Fruit fly (Drosophila melanogaster) whole organism, wandering third instar larva: Measurements from ENCODE around the gene Hsp67Ba.

Experiments used
- Abd-B ChIP-seq: fragments of >200 bp; optimal IDR thresholded peaks from 2 replicates; lab custom pipeline; 2017; ENCODE audit warnings: missing biosample characterization, missing genetic modification characterization
- CG32264 ChIP-seq: fragments of 200-800 bp; sonication (Bioruptor generic); optimal IDR thresholded peaks from 2 replicates; lab custom pipeline; 2016; ENCODE audit warnings: missing biosample characterization, missing genetic modification characterization
- CrebA ChIP-seq: fragments of 200-800 bp; sonication (Bioruptor generic); optimal IDR thresholded peaks from 2 replicates; lab custom pipeline; 2016; ENCODE audit warnings: missing biosample characterization, mild to moderate bottlenecking, missing genetic modification characterization, borderline replicate concordance
- Dfd ChIP-seq: fragments of >200 bp; optimal IDR thresholded peaks from 2 replicates; lab custom pipeline; 2017; ENCODE audit warnings: missing biosample characterization, missing genetic modification characterization
- Dif ChIP-seq: fragments of 200-275, 200-300 bp; sonication (Bioruptor generic); optimal IDR thresholded peaks from 2 replicates; lab custom pipeline; 2018; ENCODE audit warnings: missing biosample characterization, missing genetic modification characterization; ENCODE audit not compliant: partially characterized antibody
- GATAd ChIP-seq: sonication (Bioruptor generic); optimal IDR thresholded peaks from 2 replicates; lab custom pipeline; 2016; ENCODE audit warnings: missing biosample characterization, missing genetic modification characterization
- HLH106 ChIP-seq: fragments of 200-800 bp; optimal IDR thresholded peaks from 3 replicates; lab custom pipeline; 2019; ENCODE audit warnings: missing biosample characterization, mild to moderate bottlenecking, missing genetic modification characterization, moderate library complexity
- Hnf4 ChIP-seq: fragments of 200-800 bp; sonication (Bioruptor generic); optimal IDR thresholded peaks from 2 replicates; lab custom pipeline; 2016; ENCODE audit warnings: missing biosample characterization, mild to moderate bottlenecking, missing genetic modification characterization
- Hr78 ChIP-seq: fragments of >200 bp; optimal IDR thresholded peaks from 2 replicates; lab custom pipeline; 2017; ENCODE audit warnings: missing biosample characterization, missing genetic modification characterization
- Hr83 ChIP-seq: fragments of 200-300 bp; sonication (Bioruptor generic); optimal IDR thresholded peaks from 2 replicates; lab custom pipeline; 2016; ENCODE audit warnings: missing biosample characterization, mild to moderate bottlenecking, missing genetic modification characterization, moderate library complexity; ENCODE audit not compliant: poor library complexity, severe bottlenecking
- Mio ChIP-seq: sonication (Bioruptor generic); optimal IDR thresholded peaks from 2 replicates; lab custom pipeline; 2016; ENCODE audit warnings: missing biosample characterization, missing genetic modification characterization
- Myc ChIP-seq: fragments of >200 bp; optimal IDR thresholded peaks from 2 replicates; lab custom pipeline; 2017
- N ChIP-seq: fragments of >200 bp; optimal IDR thresholded peaks from 2 replicates; lab custom pipeline; 2018; ENCODE audit warnings: missing biosample characterization, missing external identifiers, missing genetic modification characterization
- OdsH ChIP-seq: fragments of 200-800 bp; sonication (Bioruptor generic); optimal IDR thresholded peaks from 2 replicates; lab custom pipeline; 2016; ENCODE audit warnings: missing biosample characterization, mild to moderate bottlenecking, missing genetic modification characterization
- Rel ChIP-seq, 2 experiments: fragments of 200-800 bp; sonication (Bioruptor generic) in 1 of 2; optimal IDR thresholded peaks; 2 replicates in 1 of 2; 3 replicates in 1 of 2; lab custom pipeline; 2016 to 2019; ENCODE audit warnings: mild to moderate bottlenecking in 2 of 2, missing biosample characterization in 2 of 2, missing genetic modification characterization in 2 of 2, moderate library complexity in 1 of 2
- Sp1 ChIP-seq: fragments of 200-800 bp; sonication (Bioruptor generic); optimal IDR thresholded peaks from 3 replicates; lab custom pipeline; 2019; ENCODE audit warnings: missing biosample characterization, mild to moderate bottlenecking, missing genetic modification characterization, moderate library complexity
- Vsx2 ChIP-seq: fragments of 200-300, 225-300 bp; sonication (Bioruptor generic); optimal IDR thresholded peaks from 2 replicates; lab custom pipeline; 2018; ENCODE audit warnings: missing biosample characterization, missing genetic modification characterization; ENCODE audit not compliant: partially characterized antibody
- br ChIP-seq: fragments of 200-800 bp; sonication (Bioruptor generic); optimal IDR thresholded peaks from 2 replicates; lab custom pipeline; 2016; ENCODE audit warnings: missing biosample characterization, missing genetic modification characterization
- brk ChIP-seq: fragments of 200-800 bp; sonication (Bioruptor generic); optimal IDR thresholded peaks from 2 replicates; lab custom pipeline; 2016; ENCODE audit warnings: missing biosample characterization, mild to moderate bottlenecking, missing genetic modification characterization
- dl ChIP-seq, 2 experiments: fragments of 175-275, 200-275 bp in 1 of 2; fragments of 200-275 bp in 1 of 2; sonication (Bioruptor generic); optimal IDR thresholded peaks; lab custom pipeline; 2018; ENCODE audit warnings: mild to moderate bottlenecking in 2 of 2, missing biosample characterization in 2 of 2, missing genetic modification characterization in 2 of 2, moderate library complexity in 2 of 2; ENCODE audit not compliant: partially characterized antibody in 2 of 2, insufficient read depth in 1 of 2
- dmrt93B ChIP-seq: fragments of 200-800 bp; sonication (Bioruptor generic); optimal IDR thresholded peaks from 2 replicates; lab custom pipeline; 2018; ENCODE audit warnings: missing biosample characterization, mild to moderate bottlenecking, missing genetic modification characterization
- dsf ChIP-seq: sonication (Bioruptor generic); optimal IDR thresholded peaks from 2 replicates; lab custom pipeline; 2016; ENCODE audit warnings: missing biosample characterization, missing genetic modification characterization, borderline replicate concordance
- ey ChIP-seq: fragments of 200-800 bp; sonication (Bioruptor generic); optimal IDR thresholded peaks from 2 replicates; lab custom pipeline; 2016; ENCODE audit warnings: missing biosample characterization, missing genetic modification characterization
- foxo ChIP-seq, 2 experiments: fragments of 200-800 bp; sonication (Bioruptor generic); optimal IDR thresholded peaks; 2 replicates in 1 of 2; 3 replicates in 1 of 2; lab custom pipeline; 2016 to 2017; ENCODE audit warnings: missing biosample characterization in 2 of 2, missing genetic modification characterization in 2 of 2
- fru ChIP-seq: fragments of 200-800 bp; sonication (Bioruptor generic); optimal IDR thresholded peaks from 3 replicates; lab custom pipeline; 2016; ENCODE audit warnings: missing biosample characterization, mild to moderate bottlenecking, missing genetic modification characterization
- h ChIP-seq: fragments of 200-800 bp; sonication (Bioruptor generic); optimal IDR thresholded peaks from 3 replicates; lab custom pipeline; 2016; ENCODE audit warnings: missing biosample characterization, mild to moderate bottlenecking, missing genetic modification characterization
- jim ChIP-seq: fragments of 175-275, 200-325 bp; sonication (Bioruptor generic); optimal IDR thresholded peaks from 2 replicates; lab custom pipeline; 2016; ENCODE audit warnings: missing biosample characterization, mild to moderate bottlenecking, missing genetic modification characterization
- lola ChIP-seq: fragments of >200 bp; optimal IDR thresholded peaks from 2 replicates; lab custom pipeline; 2017; ENCODE audit warnings: missing biosample characterization, missing genetic modification characterization
- pan ChIP-seq: fragments of >200 bp; optimal IDR thresholded peaks from 2 replicates; lab custom pipeline; 2017
- psq ChIP-seq: fragments of 200-800 bp; sonication (Bioruptor generic); optimal IDR thresholded peaks from 3 replicates; lab custom pipeline; 2017; ENCODE audit warnings: missing biosample characterization, mild to moderate bottlenecking, missing genetic modification characterization, moderate library complexity
- rgr ChIP-seq: fragments of 200-800 bp; sonication (Bioruptor generic); optimal IDR thresholded peaks from 3 replicates; lab custom pipeline; 2016; ENCODE audit warnings: missing biosample characterization, mild to moderate bottlenecking, missing genetic modification characterization
- sage ChIP-seq: fragments of 200-800 bp; sonication (Bioruptor generic); optimal IDR thresholded peaks from 2 replicates; lab custom pipeline; 2016; ENCODE audit warnings: missing biosample characterization, mild to moderate bottlenecking, missing genetic modification characterization
- sv ChIP-seq: fragments of 200-800 bp; sonication (Bioruptor generic); optimal IDR thresholded peaks from 3 replicates; lab custom pipeline; 2016; ENCODE audit warnings: missing biosample characterization, missing genetic modification characterization
- tai ChIP-seq: sonication (Bioruptor generic); optimal IDR thresholded peaks from 2 replicates; lab custom pipeline; 2016; ENCODE audit warnings: missing biosample characterization, missing genetic modification characterization
- usp ChIP-seq: fragments of >200 bp; optimal IDR thresholded peaks from 2 replicates; lab custom pipeline; 2017; ENCODE audit warnings: missing biosample characterization, missing genetic modification characterization
- woc ChIP-seq: sonication (Bioruptor generic); optimal IDR thresholded peaks from 2 replicates; lab custom pipeline; 2016; ENCODE audit warnings: missing biosample characterization, mild to moderate bottlenecking, missing genetic modification characterization

Hsp67Ba gene

DNA sequence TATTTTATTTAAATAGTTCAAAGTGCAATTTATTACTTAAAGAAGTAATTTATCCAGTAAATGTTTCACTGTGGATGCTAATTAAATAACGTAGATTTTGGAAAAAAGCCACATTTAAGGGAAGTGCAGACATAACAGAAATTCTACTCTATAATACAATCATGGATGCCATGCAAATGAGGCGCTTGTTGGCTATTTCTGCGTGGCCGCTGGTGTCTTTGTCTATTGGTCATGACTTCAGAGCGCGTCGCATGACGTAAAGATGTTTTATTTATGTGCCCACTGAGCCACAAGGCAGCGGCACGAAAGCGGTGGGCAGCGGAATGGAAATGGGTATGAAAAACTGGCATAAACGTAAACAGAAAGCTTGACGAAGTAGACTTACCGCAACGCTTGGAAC is 46.5 kb upstream of the Hsp67Ba start:
- no peak for TF ChIP-seq lola (GFP tag; lab: Kevin White, UChicago)
- no peak for TF ChIP-seq dsf
- no peak for TF ChIP-seq Hr83 (GFP tag; lab: Kevin White, UChicago)
- no peak for TF ChIP-seq Dif
- no peak for TF ChIP-seq Vsx2 (GFP tag; lab: Kevin White, UChicago)
- TF ChIP-seq Hr78 (GFP tag; lab: Kevin White, UChicago) = no peak
- TF ChIP-seq CrebA = no peak
- TF ChIP-seq dl (GFP tag; optimal IDR thresholded peaks at IDR 0.05; lab: Kevin White, UChicago; ENCODE audit: insufficient read depth in 1 of 2, partially characterized antibody in 2 of 2) = no peak
- TF ChIP-seq Mio (GFP tag; lab: Kevin White, UChicago) = no peak
- TF ChIP-seq sv (GFP tag; lab: Kevin White, UChicago) = no peak
- TF ChIP-seq Dfd (GFP tag; lab: Kevin White, UChicago) = no peak
- no peak for TF ChIP-seq ey (GFP tag; lab: Kevin White, UChicago)
- TF ChIP-seq Rel (GFP tag; optimal IDR thresholded peaks at IDR 0.05; lab: Kevin White, UChicago) = no peak
- TF ChIP-seq Rel (tag; optimal IDR thresholded peaks at IDR 0.05; lab: Kevin White, UChicago) = no peak
- no peak for TF ChIP-seq CG32264 (GFP tag; lab: Kevin White, UChicago)
- no peak for TF ChIP-seq jim (GFP tag; lab: Kevin White, UChicago)
- TF ChIP-seq usp (GFP tag; lab: Kevin White, UChicago) = no peak
- TF ChIP-seq pan (lab: Kevin White, UChicago) = no peak
- TF ChIP-seq rgr (GFP tag; lab: Kevin White, UChicago) = no peak
- TF ChIP-seq, all 38 proteins: peak for 0

DNA sequence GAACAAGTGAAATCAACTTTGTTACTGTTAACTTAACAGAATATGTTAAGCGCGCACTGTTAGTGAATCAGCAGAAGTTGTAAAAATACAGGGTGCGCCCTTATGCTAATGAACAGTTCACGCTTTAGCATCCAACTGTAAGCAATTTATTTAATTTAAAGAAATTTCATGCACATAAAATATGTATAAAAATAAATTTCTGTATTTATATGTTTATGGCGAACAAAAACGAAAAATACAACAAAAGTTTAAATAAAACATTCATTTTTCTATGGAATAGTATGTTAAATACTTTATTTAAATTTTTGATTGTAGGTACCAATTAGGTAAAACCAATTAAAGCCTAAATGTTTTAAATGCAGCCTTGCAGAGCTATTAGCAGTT is 45.2 kb upstream of the Hsp67Ba start:
- TF ChIP-seq OdsH (peak; percentile 8), Hr83 (GFP tag; lab: Kevin White, UChicago) (no peak), fru (no peak), Hnf4 (GFP tag; lab: Kevin White, UChicago) (no peak), dmrt93B (no peak), Rel (GFP tag; optimal IDR thresholded peaks at IDR 0.05; lab: Kevin White, UChicago) (no peak), Rel (tag; optimal IDR thresholded peaks at IDR 0.05; lab: Kevin White, UChicago) (no peak), lola (GFP tag; lab: Kevin White, UChicago) (no peak), dl (GFP tag; optimal IDR thresholded peaks at IDR 0.05; lab: Kevin White, UChicago; ENCODE audit: insufficient read depth in 1 of 2, partially characterized antibody in 2 of 2) (no peak), h (GFP tag; lab: Kevin White, UChicago) (no peak), CG32264 (GFP tag; lab: Kevin White, UChicago) (no peak), Dif (no peak), HLH106 (no peak), Sp1 (GFP tag; lab: Kevin White, UChicago) (peak; percentile 4), Dfd (GFP tag; lab: Kevin White, UChicago) (no peak), Abd-B (GFP tag; lab: Kevin White, UChicago) (no peak), brk (GFP tag; lab: Kevin White, UChicago) (peak; percentile 62), Vsx2 (GFP tag; lab: Kevin White, UChicago) (no peak), Myc (lab: Kevin White, UChicago) (no peak), Hr78 (GFP tag; lab: Kevin White, UChicago) (no peak), CrebA (no peak), GATAd (GFP tag; lab: Kevin White, UChicago) (no peak), ey (GFP tag; lab: Kevin White, UChicago) (no peak), jim (GFP tag; lab: Kevin White, UChicago) (no peak), usp (GFP tag; lab: Kevin White, UChicago) (no peak), N (no peak), rgr (GFP tag; lab: Kevin White, UChicago) (no peak), foxo (GFP tag; optimal IDR thresholded peaks at IDR 0.05; lab: Kevin White, UChicago) (peak in 1 of 2 experiments; percentile 14), br (GFP tag; lab: Kevin White, UChicago) (no peak), sv (GFP tag; lab: Kevin White, UChicago) (no peak), psq (no peak), sage (GFP tag; lab: Kevin White, UChicago) (peak; percentile 8), woc (GFP tag; lab: Kevin White, UChicago) (no peak), Mio (GFP tag; lab: Kevin White, UChicago) (no peak), tai (no peak), dsf (no peak), pan (lab: Kevin White, UChicago) (no peak)
